Worm (Caenorhabditis elegans) whole organism, midembryonic: Measurements from ENCODE around the gene R05A10.1.
A peak's percentile ranks its signal among the peaks of the same experiment; 100 is the strongest.

Experiments
- T22C8.4 ChIP-seq: fragments of 200-800 bp; sonication (Bioruptor generic); IDR thresholded peaks from 2 replicates; pipeline ENCODE4 v1.3.6; 2022; ENCODE audit warnings: missing genetic modification characterization, missing compliant biosample characterization
- cog-1 ChIP-seq: sonication (generic microtip); optimal IDR thresholded peaks from 2 replicates; lab custom pipeline; 2016; ENCODE audit warnings: missing genetic modification characterization, missing compliant biosample characterization
- flt-1 ChIP-seq: fragments of 200-800 bp; sonication (Bioruptor generic); IDR thresholded peaks from 2 replicates; pipeline ENCODE4 v1.3.6; 2022; ENCODE audit warnings: missing genetic modification characterization, missing compliant biosample characterization
- klf-2 ChIP-seq: fragments of 200-800 bp; sonication (Bioruptor generic); conservative IDR thresholded peaks from 2 replicates; pipeline ENCODE4 v1.3.6; 2022; ENCODE audit warnings: missing genetic modification reagents, missing genetic modification characterization, missing compliant biosample characterization
- med-1 ChIP-seq: sonication (generic microtip); optimal IDR thresholded peaks from 2 replicates; lab custom pipeline; 2017; ENCODE audit warnings: missing genetic modification characterization, mild to moderate bottlenecking, missing compliant biosample characterization, antibody characterized with exemption, missing genetic modification reagents; ENCODE audit not compliant: insufficient read depth
- ref-1 ChIP-seq: fragments of 200-800 bp; sonication (Bioruptor generic); conservative IDR thresholded peaks from 2 replicates; pipeline ENCODE4 v1.3.6; 2022; ENCODE audit warnings: missing genetic modification reagents, missing genetic modification characterization, missing compliant biosample characterization
- tab-1 ChIP-seq: fragments of 200-800 bp; sonication (Bioruptor generic); IDR thresholded peaks from 2 replicates; pipeline ENCODE4 v1.3.6; 2022; ENCODE audit warnings: missing genetic modification characterization, missing compliant biosample characterization
- ztf-23 ChIP-seq: fragments of 200-800 bp; sonication (Bioruptor generic); IDR thresholded peaks from 2 replicates; pipeline ENCODE4 v1.3.6; 2022; ENCODE audit warnings: missing genetic modification reagents, missing genetic modification characterization, missing compliant biosample characterization

- TF ChIP-seq klf-2 (GFP tag; lab: Robert Waterston, UW) = no peak
- TF ChIP-seq ztf-23 (GFP tag; lab: Robert Waterston, UW) = no peak
- TF ChIP-seq T22C8.4 (GFP tag; lab: Robert Waterston, UW) = no peak
- no peak for TF ChIP-seq cog-1 (tag; lab: Kevin White, UChicago)
- TF ChIP-seq tab-1 (GFP tag; lab: Robert Waterston, UW) = no peak
- TF ChIP-seq flt-1 = 0 out of 2 replicates have a peak, but pooled peaks have one; percentile 14
- no peak for TF ChIP-seq med-1 (GFP tag; lab: Kevin White, UChicago)
- no peak for TF ChIP-seq ref-1 (GFP tag; lab: Robert Waterston, UW)
Measured at ce11 chrIV:14219714-14220113, 37.5 kb downstream of the R05A10.1 start, which contains the start of gene sqrd-1.
